Worm (Caenorhabditis elegans) whole organism, dauer: ENCODE data around the gene nhr-72.

Experiments
- unc-62 ChIP-seq: sonication (generic microtip); optimal IDR thresholded peaks from 2 replicates; lab custom pipeline; 2017; ENCODE audit warnings: missing biosample characterization, missing genetic modification reagents, missing genetic modification characterization

Gene nhr-72

DNA sequence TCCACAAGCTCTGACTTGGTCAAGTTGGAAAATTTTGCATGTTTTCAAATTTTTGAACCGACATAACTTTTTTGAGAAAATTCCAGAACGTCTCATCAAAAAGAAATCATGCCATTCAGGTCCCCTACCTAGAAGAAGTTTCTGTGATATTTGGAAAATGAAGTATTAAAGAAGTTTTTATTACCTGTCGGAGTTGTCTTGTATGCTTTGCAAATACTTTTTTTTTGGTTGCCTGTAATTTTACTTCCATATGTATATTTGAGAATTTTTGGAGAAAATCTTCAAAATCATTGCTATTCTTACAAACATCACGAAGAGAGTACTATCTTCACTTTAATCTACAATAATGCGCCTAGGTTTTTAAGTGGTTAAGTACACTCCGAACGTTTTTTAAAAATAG is at the start of gene nhr-72:
TSS of gene nhr-72 (minus strand) at position 101 of the 400 bp plus-strand sequence.
- no peak for TF ChIP-seq unc-62 (GFP tag; lab: Kevin White, UChicago)

DNA sequence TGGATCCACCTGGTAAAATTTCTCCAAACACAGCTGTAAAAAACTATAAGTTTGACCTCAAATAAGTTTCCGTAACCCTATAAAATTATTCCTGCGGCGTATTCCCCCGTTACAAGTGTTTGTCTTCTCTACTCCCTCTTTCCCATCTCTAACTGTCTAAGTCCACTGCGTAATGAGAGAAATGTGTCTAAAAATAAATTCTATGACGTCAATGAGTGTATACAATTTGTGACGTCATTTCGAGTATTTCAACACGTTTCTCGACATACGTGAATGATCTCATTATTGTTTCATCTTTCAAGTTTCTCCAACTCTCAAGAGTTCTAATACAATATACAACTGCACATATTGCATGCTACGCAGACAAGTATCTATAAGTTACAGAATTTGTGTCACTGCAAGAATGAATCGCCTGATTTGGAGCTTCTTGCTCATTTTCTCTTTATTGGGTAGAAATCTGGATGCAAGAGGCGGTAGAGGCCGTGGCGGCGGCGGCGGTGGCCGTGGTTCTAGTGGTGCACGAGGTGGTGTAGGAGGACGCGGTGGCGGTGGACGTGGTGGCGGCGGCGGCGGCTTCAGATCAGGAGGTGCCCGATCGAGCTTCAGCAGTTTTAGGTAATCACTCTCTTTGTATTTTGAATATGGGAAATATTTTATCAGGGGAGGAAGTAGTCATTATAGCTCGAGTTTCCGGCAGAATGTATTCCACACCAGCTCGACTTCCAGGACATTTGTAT is 47.4 kb upstream of the nhr-72 start, which contains the start of gene F53C3.6:
TSS of gene F53C3.6 (plus strand) at position 385 of the 737 bp plus-strand sequence.
- no peak for TF ChIP-seq unc-62 (GFP tag; lab: Kevin White, UChicago)

DNA sequence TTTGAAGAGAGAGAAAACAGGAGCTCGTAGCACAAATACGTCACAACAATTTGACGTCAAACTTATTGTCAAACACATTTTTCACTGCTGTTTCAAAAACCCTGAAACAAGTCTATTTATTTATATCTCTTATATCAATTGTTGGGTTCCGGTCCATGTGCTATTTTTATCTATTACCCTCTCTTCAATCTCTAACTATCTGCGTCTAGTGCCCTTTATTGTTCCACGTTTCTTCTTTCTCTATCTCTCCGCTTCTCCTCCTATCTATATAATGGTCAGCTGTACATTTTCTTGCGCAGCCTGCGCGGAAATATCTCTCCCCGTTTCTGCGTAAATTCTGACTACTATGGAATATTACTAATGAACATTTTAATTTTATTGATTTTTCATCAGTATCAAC is 46.4 kb upstream of the nhr-72 start:
- TF ChIP-seq unc-62 (GFP tag; lab: Kevin White, UChicago) = no peak

DNA sequence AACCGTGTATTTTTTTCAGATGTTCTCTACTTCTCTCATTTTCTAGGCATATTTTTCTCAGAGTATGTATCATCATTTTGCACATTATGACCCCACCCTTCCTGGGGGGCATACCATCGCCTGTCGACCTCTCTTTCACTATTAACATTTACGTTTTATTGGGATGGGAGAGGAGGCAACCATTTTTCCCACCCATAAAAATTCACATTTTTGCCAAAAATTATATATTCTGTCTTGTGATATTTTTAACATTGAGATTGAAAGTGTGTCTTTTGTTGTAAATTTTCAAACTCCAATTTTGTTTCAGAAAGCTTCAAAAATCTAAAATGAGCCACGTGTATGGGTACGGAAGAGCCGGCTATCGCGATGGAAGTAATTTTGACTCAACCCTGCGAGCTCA is 44.2 kb upstream of the nhr-72 start, which contains the start of gene F53C3.7:
TSS of gene F53C3.7 (plus strand) at position 301 of the 400 bp plus-strand sequence.
- no peak for TF ChIP-seq unc-62 (GFP tag; lab: Kevin White, UChicago)

DNA sequence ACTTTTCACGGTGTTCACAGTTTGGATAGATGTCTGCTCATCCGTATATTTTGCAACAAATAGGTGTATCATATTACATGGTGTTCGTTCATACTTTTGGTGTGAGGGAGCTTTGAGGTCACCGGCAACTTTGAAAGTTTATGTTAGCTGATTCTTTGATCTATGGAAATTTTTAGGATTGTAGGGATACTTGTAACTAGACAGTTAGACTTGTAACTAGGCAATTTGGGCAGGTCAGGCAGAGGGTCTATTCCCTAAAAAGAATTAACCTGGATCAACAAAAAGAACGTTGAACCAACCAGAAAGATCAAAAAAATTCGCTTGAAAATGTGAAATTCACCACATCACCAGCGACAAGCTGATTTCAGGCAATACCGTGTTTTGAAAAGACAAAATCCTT is 43.4 kb upstream of the nhr-72 start:
- no peak for TF ChIP-seq unc-62 (GFP tag; lab: Kevin White, UChicago)

DNA sequence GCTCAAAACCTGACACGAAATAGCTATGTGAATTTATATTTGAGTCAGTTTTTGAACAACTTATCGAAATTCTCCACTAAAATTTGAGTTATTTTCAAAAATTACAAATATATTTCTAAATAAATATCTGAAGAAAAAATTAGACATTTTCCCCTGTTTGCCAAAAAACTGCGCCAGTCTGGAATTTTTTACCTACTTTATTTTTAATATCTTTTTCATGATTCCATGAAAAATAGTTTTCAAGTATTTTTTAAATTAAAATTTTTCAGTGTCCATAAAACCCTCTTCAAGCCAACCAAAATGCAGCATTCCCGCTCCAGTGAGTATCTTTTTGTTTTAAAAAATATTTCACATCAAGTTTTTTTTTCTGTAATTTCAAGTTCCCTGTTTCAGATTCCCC is 40.6 kb upstream of the nhr-72 start, which contains the start of gene F53C3.8:
TSS of gene F53C3.8 (plus strand) at position 301 of the 400 bp plus-strand sequence.
- no peak for TF ChIP-seq unc-62 (GFP tag; lab: Kevin White, UChicago)

DNA sequence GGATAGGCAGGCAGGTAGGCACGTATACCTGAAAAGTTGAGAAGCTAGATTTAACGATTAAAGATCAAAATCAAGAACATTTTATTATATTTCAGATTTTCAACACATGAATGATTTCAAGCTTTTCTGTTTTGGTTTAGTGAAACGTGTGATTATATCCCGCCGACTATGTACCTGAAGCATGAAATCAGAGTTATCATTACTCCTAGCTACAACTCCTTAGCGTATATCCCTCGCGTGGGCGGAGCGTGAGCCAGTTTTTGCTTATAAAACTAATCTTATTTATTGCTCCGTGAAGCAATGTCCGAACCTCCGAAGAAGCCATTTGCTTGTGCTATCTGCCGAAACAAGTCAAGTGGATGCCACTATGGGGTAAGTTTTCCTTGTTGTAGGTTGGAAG is 29.4 kb upstream of the nhr-72 start, which contains the start of gene nhr-166:
TSS of gene nhr-166 (plus strand) at position 301 of the 400 bp plus-strand sequence.
- TF ChIP-seq unc-62 (GFP tag; lab: Kevin White, UChicago) = no peak

DNA sequence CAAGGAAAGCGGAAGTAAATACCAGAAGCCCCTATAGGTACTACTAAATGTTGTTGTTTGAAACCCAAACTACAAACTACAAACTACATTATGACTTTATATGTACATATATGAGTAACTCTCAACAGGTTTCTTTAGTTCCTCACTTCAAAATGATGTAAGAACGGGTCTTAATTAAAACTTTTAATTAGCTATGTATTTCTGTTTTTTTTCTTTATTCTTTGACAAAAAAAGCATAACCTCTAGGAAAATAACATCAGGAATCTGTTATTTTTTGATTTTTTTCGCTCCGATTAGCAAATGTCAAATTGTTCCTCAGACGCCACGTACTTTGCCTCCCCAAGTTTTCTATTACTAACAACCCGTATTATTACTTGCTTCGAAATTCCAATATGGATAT is 27.8 kb upstream of the nhr-72 start, which contains the start of gene srh-250:
TSS of gene srh-250 (plus strand) at position 301 of the 400 bp plus-strand sequence.
- no peak for TF ChIP-seq unc-62 (GFP tag; lab: Kevin White, UChicago)

DNA sequence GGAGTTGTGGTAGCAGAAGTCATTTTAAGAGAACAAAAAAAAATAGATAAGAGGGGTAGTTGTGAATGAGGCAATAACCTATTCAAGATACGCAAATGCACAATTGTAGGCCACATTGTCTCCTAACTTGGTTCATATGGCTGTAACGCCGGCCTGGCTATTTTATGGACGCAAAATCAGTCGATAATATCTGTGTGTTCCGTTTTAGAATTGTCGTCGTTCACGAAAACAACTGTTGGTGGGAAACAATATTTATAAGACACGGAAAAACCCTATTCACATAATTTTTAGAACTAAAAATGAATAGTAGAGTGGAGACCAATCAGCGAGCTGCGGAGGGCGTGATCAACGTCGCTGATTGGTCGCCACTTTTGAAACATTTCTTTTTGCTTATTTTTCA is 27.3 kb upstream of the nhr-72 start, which contains the start of gene sdz-7:
TSS of gene sdz-7 (minus strand) at position 101 of the 400 bp plus-strand sequence.
- no peak for TF ChIP-seq unc-62 (GFP tag; lab: Kevin White, UChicago)

DNA sequence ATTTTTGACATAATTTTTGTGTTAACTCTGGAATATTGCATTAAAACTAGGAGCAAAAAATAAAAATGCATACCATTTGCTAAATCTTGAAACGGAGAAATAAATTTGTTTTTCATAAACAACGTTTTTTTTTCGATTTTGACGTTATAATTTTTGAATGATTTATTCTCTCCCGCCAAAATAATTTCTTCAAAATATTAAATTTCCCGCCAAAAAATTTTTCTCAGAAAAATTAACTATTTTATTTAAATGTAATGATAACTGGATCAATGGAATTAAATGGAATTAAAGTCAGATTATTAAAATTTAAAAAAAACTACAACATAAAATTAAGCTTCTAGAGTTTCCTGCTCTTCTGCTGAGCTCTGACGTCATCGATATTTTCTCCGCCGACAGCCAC is 26.6 kb upstream of the nhr-72 start, which contains the start of gene nep-3:
TSS of gene nep-3 (minus strand) at position 101 of the 400 bp plus-strand sequence.
- no peak for TF ChIP-seq unc-62 (GFP tag; lab: Kevin White, UChicago)

DNA sequence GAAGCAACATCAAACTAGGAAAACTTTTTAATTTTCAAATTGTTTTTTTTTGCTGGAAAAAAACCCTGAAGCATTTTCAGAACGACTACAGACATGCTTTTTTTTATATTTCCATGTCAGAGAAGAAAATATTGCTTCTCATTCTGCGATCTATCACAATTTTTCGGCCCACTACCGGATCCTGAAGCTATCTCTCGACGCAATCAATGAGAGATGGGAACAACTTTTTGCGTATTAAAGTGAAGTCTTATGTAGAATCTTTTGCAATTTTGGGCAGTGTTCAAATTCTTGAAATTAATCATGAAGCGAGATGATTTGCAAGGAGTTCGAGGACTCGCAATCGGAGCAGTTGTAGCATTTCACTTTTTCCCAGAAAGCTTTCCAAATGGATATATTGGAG is 19.0 kb upstream of the nhr-72 start, which contains the start of gene oac-10:
TSS of gene oac-10 (plus strand) at position 301 of the 400 bp plus-strand sequence.
- no peak for TF ChIP-seq unc-62 (GFP tag; lab: Kevin White, UChicago)

DNA sequence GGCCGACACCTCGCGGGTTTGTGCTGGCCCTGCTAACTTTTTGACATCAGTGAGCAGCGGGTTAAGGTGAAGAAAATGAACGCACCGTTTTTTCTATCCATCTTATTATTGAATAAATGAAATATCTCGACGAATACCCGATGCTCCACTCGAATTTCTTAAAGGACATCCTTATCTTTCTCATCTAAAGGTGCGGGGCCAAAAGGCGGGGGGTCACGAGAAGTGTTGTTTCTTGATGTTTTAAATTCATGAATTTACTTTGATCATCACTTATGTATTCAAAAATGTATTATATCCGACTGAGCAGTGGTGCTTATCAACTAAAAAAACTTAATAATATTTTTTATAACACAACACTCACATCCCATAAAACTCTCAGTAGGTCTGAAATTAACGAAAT is 14.1 kb upstream of the nhr-72 start, which contains the start of gene nhr-261:
TSS of gene nhr-261 (minus strand) at position 101 of the 400 bp plus-strand sequence.
- no peak for TF ChIP-seq unc-62 (GFP tag; lab: Kevin White, UChicago)

DNA sequence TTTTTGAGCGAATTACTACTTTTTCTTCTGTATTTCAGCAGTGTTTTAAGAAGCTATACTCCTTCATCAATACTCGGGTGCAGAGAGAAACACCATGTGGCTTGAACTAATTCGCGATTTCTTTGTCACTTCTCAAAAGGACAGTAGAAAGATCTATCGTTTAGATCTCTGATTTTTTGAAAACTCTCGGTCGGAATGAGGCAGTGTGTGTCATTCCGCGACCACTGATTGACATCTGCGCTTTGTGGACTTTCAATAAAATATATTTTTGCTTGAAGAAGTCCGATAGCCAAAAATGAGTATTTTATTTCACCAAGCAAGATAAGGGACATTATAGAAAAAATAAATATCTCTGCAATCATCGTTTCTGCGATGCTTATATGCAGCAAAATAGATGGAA is 11.5 kb upstream of the nhr-72 start:
- TF ChIP-seq unc-62 (GFP tag; lab: Kevin White, UChicago) = no peak

DNA sequence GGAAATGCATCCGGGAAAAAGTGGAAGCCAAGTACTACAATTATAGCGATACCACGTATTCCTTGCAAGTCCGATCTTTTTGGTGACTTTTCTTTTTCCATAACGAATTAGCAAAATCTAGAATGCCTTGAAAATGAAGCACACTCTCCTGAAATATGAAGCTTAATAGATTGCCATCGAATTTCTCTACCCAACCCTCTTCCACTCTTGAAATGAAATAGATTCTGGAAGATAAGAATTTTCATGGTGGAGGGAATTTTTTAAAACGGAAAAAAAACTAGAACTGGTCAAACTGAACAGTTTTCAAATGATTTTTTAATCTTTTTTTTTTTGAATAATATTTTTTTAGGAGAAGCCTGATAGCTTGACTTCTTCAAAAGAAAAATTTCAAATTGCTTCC is 10.3 kb upstream of the nhr-72 start, which contains the start of gene oac-11:
TSS of gene oac-11 (minus strand) at position 101 of the 400 bp plus-strand sequence.
- TF ChIP-seq unc-62 (GFP tag; lab: Kevin White, UChicago) = no peak

DNA sequence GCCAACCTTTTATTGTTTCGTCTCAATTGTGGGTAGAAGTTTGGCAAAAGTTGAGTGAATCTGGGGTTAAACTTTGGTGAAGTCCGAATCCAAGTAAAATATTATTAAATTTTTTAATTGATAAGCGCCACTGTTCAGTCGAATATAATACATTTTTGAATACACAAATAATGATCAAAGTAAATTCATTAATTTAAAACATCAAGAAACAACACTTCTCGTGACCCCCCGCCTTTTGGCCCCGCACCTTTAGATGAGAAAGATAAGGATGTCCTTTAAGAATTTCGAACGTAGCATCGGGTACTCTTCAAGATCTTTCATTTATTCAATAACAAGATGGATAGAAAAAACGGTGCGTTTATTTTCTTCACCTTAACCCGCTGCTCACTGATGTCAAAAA is 2.1 kb upstream of the nhr-72 start, which contains the start of gene nhr-257:
TSS of gene nhr-257 (plus strand) at position 301 of the 400 bp plus-strand sequence.
- TF ChIP-seq unc-62 (GFP tag; lab: Kevin White, UChicago) = no peak

DNA sequence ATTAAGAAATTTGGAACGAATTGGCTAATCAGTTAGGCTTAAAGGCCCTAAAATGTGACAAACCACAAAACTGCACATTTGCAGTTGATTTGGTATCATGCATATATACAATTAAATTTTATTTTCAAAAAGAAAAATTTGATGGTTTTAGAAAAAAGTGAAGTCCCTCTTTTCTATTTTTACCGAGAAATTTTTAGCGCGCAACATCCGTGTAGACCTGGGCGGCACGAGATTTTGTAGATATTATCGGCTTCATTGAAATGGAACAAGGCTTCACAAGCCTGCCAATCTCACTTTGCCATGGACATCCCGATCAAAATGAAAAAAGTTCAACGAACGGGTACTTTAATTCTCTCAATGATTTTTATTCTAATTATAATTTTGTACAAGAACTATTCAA is 4.5 kb downstream of the nhr-72 start, which contains the start of gene C17A2.2:
TSS of gene C17A2.2 (plus strand) at position 301 of the 400 bp plus-strand sequence.
- no peak for TF ChIP-seq unc-62 (GFP tag; lab: Kevin White, UChicago)
